Worm (Caenorhabditis elegans) whole organism, L2 larva: Measurements from ENCODE around the gene fbxa-56.

Experiments
- C34F6.9 ChIP-seq: fragments of 150-350 bp; optimal IDR thresholded peaks from 2 replicates; lab custom pipeline; 2014; ENCODE audit warnings: missing biosample characterization, missing genetic modification characterization
- F13H6.1 ChIP-seq: sonication (generic microtip); optimal IDR thresholded peaks from 2 replicates; lab custom pipeline; 2016; ENCODE audit warnings: missing genetic modification characterization, missing compliant biosample characterization
- R02D3.7 ChIP-seq: fragments of 150-350 bp; optimal IDR thresholded peaks from 2 replicates; lab custom pipeline; 2014; ENCODE audit warnings: missing biosample characterization, missing genetic modification characterization
- Y55F3AM.14 ChIP-seq: fragments of 200-800 bp; sonication (Bioruptor generic); optimal IDR thresholded peaks from 2 replicates; lab custom pipeline; 2018; ENCODE audit warnings: mild to moderate bottlenecking, missing genetic modification characterization, missing compliant biosample characterization
- alr-1 ChIP-seq: fragments of 150-350 bp; optimal IDR thresholded peaks from 2 replicates; lab custom pipeline; 2014; ENCODE audit warnings: missing biosample characterization, missing genetic modification characterization
- aly-2 ChIP-seq: fragments of 150-350 bp; optimal IDR thresholded peaks from 2 replicates; lab custom pipeline; 2014; ENCODE audit warnings: missing biosample characterization, missing genetic modification characterization
- ama-1 ChIP-seq: fragments of 150-350 bp; optimal IDR thresholded peaks from 2 replicates; lab custom pipeline; 2018; ENCODE audit warnings: inconsistent platforms
- ceh-82 ChIP-seq: fragments of 150-350 bp; optimal IDR thresholded peaks from 2 replicates; lab custom pipeline; 2014; ENCODE audit warnings: missing biosample characterization, missing genetic modification characterization
- crh-2 ChIP-seq: sonication (generic microtip); optimal IDR thresholded peaks from 2 replicates; lab custom pipeline; 2017; ENCODE audit warnings: missing biosample characterization, missing genetic modification characterization
- dmd-4 ChIP-seq: sonication (generic microtip); optimal IDR thresholded peaks from 2 replicates; lab custom pipeline; 2017; ENCODE audit warnings: missing biosample characterization, missing genetic modification characterization
- elt-1 ChIP-seq: fragments of 150-350 bp; optimal IDR thresholded peaks from 2 replicates; lab custom pipeline; 2014; ENCODE audit warnings: missing biosample characterization, missing genetic modification characterization
- elt-3 ChIP-seq: sonication (generic microtip); optimal IDR thresholded peaks from 2 replicates; lab custom pipeline; 2017; ENCODE audit warnings: missing biosample characterization, missing genetic modification characterization
- fos-1 ChIP-seq: fragments of 150-350 bp; optimal IDR thresholded peaks from 2 replicates; lab custom pipeline; 2014; ENCODE audit warnings: missing biosample characterization, missing genetic modification characterization
- lin-11 ChIP-seq: fragments of 150-350 bp; sonication (generic microtip); optimal IDR thresholded peaks from 2 replicates; lab custom pipeline; 2014; ENCODE audit warnings: missing biosample characterization, missing genetic modification characterization, inconsistent platforms, mixed read lengths
- lin-13 ChIP-seq: fragments of 150-350 bp; optimal IDR thresholded peaks from 2 replicates; lab custom pipeline; 2014; ENCODE audit warnings: missing biosample characterization, missing genetic modification reagents, missing genetic modification characterization
- lin-39 ChIP-seq: fragments of 150-350 bp; optimal IDR thresholded peaks from 2 replicates; lab custom pipeline; 2014; ENCODE audit warnings: missing biosample characterization, missing genetic modification reagents, missing genetic modification characterization
- lsy-2 ChIP-seq, 2 experiments: fragments of 150-350 bp in 1 of 2; sonication (generic microtip) in 1 of 2; optimal IDR thresholded peaks; 2 replicates each; lab custom pipeline; 2014 to 2017; ENCODE audit warnings: missing biosample characterization in 2 of 2, missing genetic modification characterization in 2 of 2
- mbf-1 ChIP-seq: sonication (generic microtip); optimal IDR thresholded peaks from 2 replicates; lab custom pipeline; 2017; ENCODE audit warnings: missing biosample characterization, missing genetic modification characterization
- mdl-1 ChIP-seq, 2 experiments: fragments of 150-350 bp in 1 of 2; sonication (generic microtip) in 1 of 2; optimal IDR thresholded peaks; 2 replicates each; lab custom pipeline; 2017; ENCODE audit warnings: missing biosample characterization in 2 of 2, missing genetic modification characterization in 2 of 2
- nhr-10 ChIP-seq: sonication (generic microtip); optimal IDR thresholded peaks from 2 replicates; lab custom pipeline; 2017; ENCODE audit warnings: missing biosample characterization, missing genetic modification characterization
- nhr-12 ChIP-seq: fragments of 150-350 bp; optimal IDR thresholded peaks from 2 replicates; lab custom pipeline; 2014; ENCODE audit warnings: missing biosample characterization, missing genetic modification characterization
- nhr-129 ChIP-seq: fragments of 150-350 bp; optimal IDR thresholded peaks from 2 replicates; lab custom pipeline; 2014; ENCODE audit warnings: missing biosample characterization, missing genetic modification characterization
- nhr-21 ChIP-seq: fragments of 150-350 bp; optimal IDR thresholded peaks from 2 replicates; lab custom pipeline; 2014; ENCODE audit warnings: missing biosample characterization, missing genetic modification characterization
- nhr-23 ChIP-seq: fragments of 150-350 bp; optimal IDR thresholded peaks from 2 replicates; lab custom pipeline; 2014; ENCODE audit warnings: missing biosample characterization, missing genetic modification reagents, missing genetic modification characterization
- nhr-237 ChIP-seq: fragments of 150-350 bp; optimal IDR thresholded peaks from 2 replicates; lab custom pipeline; 2014; ENCODE audit warnings: missing biosample characterization, missing genetic modification characterization
- nhr-25 ChIP-seq: fragments of 150-350 bp; sonication (generic microtip); optimal IDR thresholded peaks from 3 replicates; lab custom pipeline; 2014; ENCODE audit warnings: missing biosample characterization, missing genetic modification characterization
- nhr-6 ChIP-seq: fragments of 150-350 bp; optimal IDR thresholded peaks from 2 replicates; lab custom pipeline; 2014; ENCODE audit warnings: missing biosample characterization, missing genetic modification characterization
- nhr-77 ChIP-seq: fragments of 150-350 bp; optimal IDR thresholded peaks from 2 replicates; lab custom pipeline; 2014; ENCODE audit warnings: missing biosample characterization, missing genetic modification characterization
- sem-4 ChIP-seq: fragments of 150-350 bp; optimal IDR thresholded peaks from 2 replicates; lab custom pipeline; 2014; ENCODE audit warnings: missing biosample characterization, missing genetic modification reagents, missing genetic modification characterization
- sma-3 ChIP-seq: sonication (generic microtip); optimal IDR thresholded peaks from 2 replicates; lab custom pipeline; 2016; ENCODE audit warnings: missing genetic modification reagents, missing genetic modification characterization, missing compliant biosample characterization
- sma-9 ChIP-seq, 2 experiments: fragments of 150-350 bp in 1 of 2; sonication (generic microtip) in 1 of 2; optimal IDR thresholded peaks; 2 replicates each; lab custom pipeline; 2014 to 2016; ENCODE audit warnings: missing genetic modification characterization in 2 of 2, mild to moderate bottlenecking in 1 of 2, missing biosample characterization in 1 of 2, missing compliant biosample characterization in 1 of 2, missing genetic modification reagents in 1 of 2, moderate library complexity in 1 of 2
- unc-39 ChIP-seq: fragments of 150-350 bp; optimal IDR thresholded peaks from 2 replicates; lab custom pipeline; 2014; ENCODE audit warnings: missing biosample characterization, missing genetic modification characterization
- unc-55 ChIP-seq: fragments of 150-350 bp; sonication (generic microtip); optimal IDR thresholded peaks from 3 replicates; lab custom pipeline; 2014; ENCODE audit warnings: missing biosample characterization, missing genetic modification reagents, missing genetic modification characterization
- unc-62 ChIP-seq: fragments of 150-350 bp; optimal IDR thresholded peaks from 2 replicates; lab custom pipeline; 2014; ENCODE audit warnings: missing biosample characterization, missing genetic modification reagents, missing genetic modification characterization
- zag-1 ChIP-seq: fragments of 150-350 bp; optimal IDR thresholded peaks from 2 replicates; lab custom pipeline; 2014; ENCODE audit warnings: missing biosample characterization, missing genetic modification characterization
- ztf-1 ChIP-seq: fragments of 200-800 bp; sonication (Bioruptor generic); conservative IDR thresholded peaks from 2 replicates; pipeline ENCODE4 v1.3.6; 2022; ENCODE audit warnings: missing genetic modification characterization, missing compliant biosample characterization
- ztf-4 ChIP-seq: fragments of 150-350 bp; optimal IDR thresholded peaks from 2 replicates; lab custom pipeline; 2014; ENCODE audit warnings: missing biosample characterization, missing genetic modification characterization

The fbxa-56 gene

ce11 chrIII:901148-901547 is 36.7 kb downstream of the fbxa-56 start, which contains the start of gene sucl-2:
TSS of gene sucl-2 (minus strand) at chrIII:901412.
- TF ChIP-seq elt-3 (tag; lab: Kevin White, UChicago), result no peak
- TF ChIP-seq crh-2, result no peak
- TF ChIP-seq sma-9 (GFP tag; optimal IDR thresholded peaks at IDR 0.05; lab: Kevin White, UChicago), result no peak
- TF ChIP-seq sma-9 (tag; optimal IDR thresholded peaks at IDR 0.05; lab: Kevin White, UChicago), result no peak
- no peak for TF ChIP-seq C34F6.9 (tag; lab: Kevin White, UChicago)
- TF ChIP-seq nhr-12 (tag; lab: Kevin White, UChicago), result no peak
- no peak for TF ChIP-seq ama-1 (lab: Kevin White, UChicago)
- TF ChIP-seq alr-1 (tag; lab: Kevin White, UChicago), result no peak
- TF ChIP-seq sem-4 (tag; lab: Kevin White, UChicago), result no peak
- no peak for TF ChIP-seq ztf-4 (tag; lab: Kevin White, UChicago)
- TF ChIP-seq dmd-4 (tag; lab: Kevin White, UChicago), result no peak
- no peak for TF ChIP-seq nhr-237 (tag; lab: Kevin White, UChicago)
- no peak for TF ChIP-seq nhr-77 (tag; lab: Kevin White, UChicago)
- TF ChIP-seq ztf-1, result no peak
- TF ChIP-seq F13H6.1, result no peak
- TF ChIP-seq nhr-25, result no peak
- TF ChIP-seq, all 48 proteins: peak for 0

- TF ChIP-seq nhr-6 (tag; lab: Kevin White, UChicago), result no peak
- no peak for TF ChIP-seq lin-13 (GFP tag; lab: Kevin White, UChicago)
- TF ChIP-seq ama-1 (lab: Kevin White, UChicago), result no peak
- no peak for TF ChIP-seq mbf-1 (tag; lab: Kevin White, UChicago)
- TF ChIP-seq nhr-10 (tag; lab: Kevin White, UChicago), result no peak
- no peak for TF ChIP-seq zag-1
- TF ChIP-seq ztf-4 (tag; lab: Kevin White, UChicago), result no peak
- TF ChIP-seq crh-2, result no peak
These were observed 37.7 kb downstream of the fbxa-56 start for ce11 chrIII:900134-900533.

ce11 chrIII:896904-897303 is 41.0 kb downstream of the fbxa-56 start:
- TF ChIP-seq mdl-1 (tag; optimal IDR thresholded peaks at IDR 0.05; lab: Kevin White, UChicago) (no peak), nhr-12 (tag; lab: Kevin White, UChicago) (no peak), sem-4 (tag; lab: Kevin White, UChicago) (no peak), lin-11 (tag; lab: Kevin White, UChicago) (no peak)

- TF ChIP-seq sem-4 (tag; lab: Kevin White, UChicago) (peak; percentile 50), unc-62 (GFP tag; lab: Kevin White, UChicago) (no peak)
These were observed 42.3 kb downstream of the fbxa-56 start, which contains the start of the genes ztf-18 and F23H11.2 for ce11 chrIII:895525-895924. TSS of gene ztf-18 (minus strand) at chrIII:895712. TSS of gene F23H11.2 (plus strand) at chrIII:895747.

ce11 chrIII:891014-891413 is 46.8 kb downstream of the fbxa-56 start, which contains the start of gene T24C4.10:
TSS of gene T24C4.10 (minus strand) at chrIII:891243.
- peak; percentile 71 for TF ChIP-seq fos-1
- TF ChIP-seq nhr-10 (tag; lab: Kevin White, UChicago), result no peak

- no peak for TF ChIP-seq elt-1 (tag; lab: Kevin White, UChicago)
- TF ChIP-seq C34F6.9 (tag; lab: Kevin White, UChicago), result peak; percentile 64
- TF ChIP-seq lsy-2 (tag; optimal IDR thresholded peaks at IDR 0.05; lab: Kevin White, UChicago), result peak in 1 of 2 experiments; percentile 69
- no peak for TF ChIP-seq nhr-237 (tag; lab: Kevin White, UChicago)
- TF ChIP-seq unc-55, result peak; percentile 11
- TF ChIP-seq, all 48 proteins: peak for 3
These were observed 48.8 kb downstream of the fbxa-56 start for ce11 chrIII:888983-889549.

- TF ChIP-seq F13H6.1 (peak; percentile 72), lin-13 (GFP tag; lab: Kevin White, UChicago) (peak; percentile 55), elt-1 (tag; lab: Kevin White, UChicago) (no peak), Y55F3AM.14 (GFP tag; lab: Kevin White, UChicago) (peak; percentile 71), nhr-21 (tag; lab: Kevin White, UChicago) (peak; percentile 26), sma-9 (GFP tag; optimal IDR thresholded peaks at IDR 0.05; lab: Kevin White, UChicago) (peak; percentile 68), sma-9 (tag; optimal IDR thresholded peaks at IDR 0.05; lab: Kevin White, UChicago) (no peak), sma-3 (GFP tag; lab: Kevin White, UChicago) (peak; percentile 40), alr-1 (tag; lab: Kevin White, UChicago) (no peak), nhr-77 (tag; lab: Kevin White, UChicago) (no peak), lsy-2 (tag; optimal IDR thresholded peaks at IDR 0.05; lab: Kevin White, UChicago) (peak; percentile 64 to 78), nhr-237 (tag; lab: Kevin White, UChicago) (no peak), nhr-23 (tag; lab: Kevin White, UChicago) (no peak), nhr-129 (peak; percentile 73), aly-2 (tag; lab: Kevin White, UChicago) (no peak), nhr-6 (tag; lab: Kevin White, UChicago) (peak; percentile 53), ama-1 (lab: Kevin White, UChicago) (no peak), zag-1 (peak; percentile 28), sem-4 (tag; lab: Kevin White, UChicago) (peak; percentile 68), R02D3.7 (tag; lab: Kevin White, UChicago) (no peak), unc-62 (GFP tag; lab: Kevin White, UChicago) (no peak), unc-39 (no peak), nhr-25 (no peak), lin-39 (no peak), elt-3 (tag; lab: Kevin White, UChicago) (no peak), ceh-82 (tag; lab: Kevin White, UChicago) (no peak)
These were observed 50.0 kb downstream of the fbxa-56 start for ce11 chrIII:887874-888299.
